Fruit fly (Drosophila melanogaster): ENCODE results near the gene Antp.

Gene Antp

dm6 chr3R:6909418-6909817 is 89.6 kb downstream of the Antp start:
- TF ChIP-seq Dfd (GFP tag; optimal IDR thresholded peaks at IDR 0.05) = peak; percentile 64
- TF ChIP-seq dl (GFP tag; optimal IDR thresholded peaks at IDR 0.05; ENCODE audit: insufficient read depth in 1 of 2, partially characterized antibody in 2 of 2) = no peak

DNA sequence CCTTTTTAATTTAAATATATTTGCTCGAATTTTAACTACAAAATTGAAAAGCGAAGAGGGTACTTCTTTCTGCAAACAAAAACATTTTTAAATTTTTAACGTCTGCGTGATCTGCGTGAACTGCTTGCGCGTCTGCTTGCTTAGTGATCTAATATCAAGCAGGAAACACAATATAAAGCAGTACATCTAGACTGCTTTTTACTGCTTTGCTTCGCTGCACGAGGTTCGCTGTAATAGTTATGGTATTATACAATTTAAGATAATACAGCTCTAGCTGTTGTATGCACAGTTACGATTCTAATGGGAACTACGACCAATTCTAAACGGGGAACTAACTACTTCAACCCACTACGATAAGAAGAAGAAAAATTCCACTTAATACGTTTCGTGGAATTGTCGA is 90.9 kb downstream of the Antp start:
- TF ChIP-seq N (GFP tag; optimal IDR thresholded peaks at IDR 0.05) (peak; percentile 82), Myc (optimal IDR thresholded peaks at IDR 0.05) (peak; percentile 26), Dif (GFP tag; optimal IDR thresholded peaks at IDR 0.05; ENCODE audit: partially characterized antibody) (peak; percentile 27), OdsH (GFP tag; optimal IDR thresholded peaks at IDR 0.05) (no peak), GATAd (GFP tag; optimal IDR thresholded peaks at IDR 0.05) (no peak)

DNA sequence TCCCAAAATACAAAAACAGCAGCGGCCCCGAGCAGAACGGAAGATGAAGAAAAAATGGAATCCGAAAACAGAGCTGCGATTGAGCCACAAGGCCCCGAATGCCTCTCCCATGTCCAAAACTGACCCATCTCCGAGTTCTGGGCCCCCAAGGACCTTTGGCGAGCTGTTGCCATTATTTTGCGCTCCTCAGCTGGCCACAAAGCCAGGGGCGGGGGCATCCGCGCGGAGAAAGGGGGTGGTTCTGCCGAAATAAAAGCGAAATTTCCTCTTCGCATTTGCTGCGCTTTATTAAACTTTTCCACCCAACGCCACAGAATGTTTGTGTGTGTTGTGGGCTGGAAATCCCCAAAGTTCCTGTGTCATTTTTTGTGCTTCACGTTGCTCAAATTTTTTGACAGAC is 94.7 kb downstream of the Antp start:
- TF ChIP-seq CG9705 (GFP tag; optimal IDR thresholded peaks at IDR 0.05) (no peak), rgr (GFP tag; optimal IDR thresholded peaks at IDR 0.05) (no peak), ey (GFP tag; optimal IDR thresholded peaks at IDR 0.05) (no peak), usp (GFP tag; optimal IDR thresholded peaks at IDR 0.05) (no peak)

- TF ChIP-seq HLH106 (tag; optimal IDR thresholded peaks at IDR 0.05) (peak; percentile 53), psq (GFP tag; optimal IDR thresholded peaks at IDR 0.05) (no peak), Dfd (GFP tag; optimal IDR thresholded peaks at IDR 0.05) (peak; percentile 28), ey (GFP tag; optimal IDR thresholded peaks at IDR 0.05) (no peak), h (GFP tag; optimal IDR thresholded peaks at IDR 0.05) (peak; percentile 23), Mio (GFP tag; optimal IDR thresholded peaks at IDR 0.05) (no peak), fru (GFP tag; optimal IDR thresholded peaks at IDR 0.05) (peak; percentile 19), foxo (GFP tag; optimal IDR thresholded peaks at IDR 0.05) (peak in 1 of 2 experiments; percentile 43), CrebA (GFP tag; optimal IDR thresholded peaks at IDR 0.05; ENCODE audit: borderline replicate concordance) (no peak), Sp1 (GFP tag; optimal IDR thresholded peaks at IDR 0.05) (peak; percentile 50), usp (GFP tag; optimal IDR thresholded peaks at IDR 0.05) (no peak), rgr (GFP tag; optimal IDR thresholded peaks at IDR 0.05) (peak; percentile 32), N (GFP tag; optimal IDR thresholded peaks at IDR 0.05) (no peak), Jra (GFP tag; optimal IDR thresholded peaks at IDR 0.05) (no peak)
Observed at dm6 chr3R:6903289-6903791, 95.7 kb downstream of the Antp start.

DNA sequence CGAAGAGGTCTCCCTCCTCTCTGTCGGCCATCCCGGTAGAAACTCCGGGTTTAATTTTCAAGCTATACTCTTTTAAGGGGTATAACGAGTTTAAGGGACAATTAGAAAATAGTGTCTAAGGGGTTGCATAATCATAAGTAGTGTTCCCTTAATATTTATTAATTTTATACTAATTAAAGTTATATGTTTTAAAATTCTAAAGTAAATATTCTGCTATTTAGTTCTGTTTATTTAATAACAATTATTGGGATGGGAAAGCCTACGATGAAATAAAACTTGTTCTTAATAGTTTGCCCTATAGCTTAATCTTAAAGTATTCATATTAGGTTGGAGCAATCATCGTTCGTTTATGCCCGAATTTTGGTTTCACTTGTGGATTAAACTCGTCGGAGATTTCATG is 100.1 kb downstream of the Antp start:
- TF ChIP-seq Myc (optimal IDR thresholded peaks at IDR 0.05) = no peak
- peak; percentile 10 for TF ChIP-seq HLH106 (tag; optimal IDR thresholded peaks at IDR 0.05)

- peak; percentile 71 for TF ChIP-seq Hr83 (GFP tag; optimal IDR thresholded peaks at IDR 0.05; ENCODE audit: poor library complexity, severe bottlenecking)
- no peak for TF ChIP-seq fru (GFP tag; optimal IDR thresholded peaks at IDR 0.05)
- TF ChIP-seq N (GFP tag; optimal IDR thresholded peaks at IDR 0.05) = peak; percentile 66
- peak; percentile 26 for TF ChIP-seq Hr78 (GFP tag; optimal IDR thresholded peaks at IDR 0.05)
- no peak for TF ChIP-seq psq (GFP tag; optimal IDR thresholded peaks at IDR 0.05)
- no peak for TF ChIP-seq sage (GFP tag; optimal IDR thresholded peaks at IDR 0.05)
- TF ChIP-seq GATAd (GFP tag; optimal IDR thresholded peaks at IDR 0.05) = no peak
- TF ChIP-seq sv (GFP tag; optimal IDR thresholded peaks at IDR 0.05) = peak; percentile 9
- no peak for TF ChIP-seq HLH106 (tag; optimal IDR thresholded peaks at IDR 0.05)
- TF ChIP-seq Dif (GFP tag; optimal IDR thresholded peaks at IDR 0.05; ENCODE audit: partially characterized antibody) = peak; percentile 41
- no peak for TF ChIP-seq br (GFP tag; optimal IDR thresholded peaks at IDR 0.05)
- TF ChIP-seq Mio (GFP tag; optimal IDR thresholded peaks at IDR 0.05) = no peak
- no peak for TF ChIP-seq Rel (GFP tag; optimal IDR thresholded peaks at IDR 0.05)
- TF ChIP-seq Rel (tag; optimal IDR thresholded peaks at IDR 0.05) = no peak
- peak in 1 of 2 experiments; percentile 41 for TF ChIP-seq dl (GFP tag; optimal IDR thresholded peaks at IDR 0.05; ENCODE audit: insufficient read depth in 1 of 2, partially characterized antibody in 2 of 2)
- TF ChIP-seq Vsx2 (GFP tag; optimal IDR thresholded peaks at IDR 0.05; ENCODE audit: partially characterized antibody) = peak; percentile 22
- TF ChIP-seq pan (optimal IDR thresholded peaks at IDR 0.05) = no peak
- no peak for TF ChIP-seq foxo (GFP tag; optimal IDR thresholded peaks at IDR 0.05)
- TF ChIP-seq OdsH (GFP tag; optimal IDR thresholded peaks at IDR 0.05) = no peak
- peak; percentile 79 for TF ChIP-seq Myc (optimal IDR thresholded peaks at IDR 0.05)
- TF ChIP-seq dmrt93B (GFP tag; optimal IDR thresholded peaks at IDR 0.05) = no peak
- no peak for TF ChIP-seq jim (GFP tag; optimal IDR thresholded peaks at IDR 0.05)
Observed at dm6 chr3R:6893137-6893578, 105.9 kb downstream of the Antp start.

All from whole organism, wandering third instar larva.